Fruit fly (Drosophila melanogaster) whole organism, embryonic: ENCODE results near the gene CG5715.
A peak's percentile ranks its signal among the peaks of the same experiment; 100 is the strongest.

Experiments used
- Awh ChIP-seq: fragments of 200-800 bp; sonication (Bioruptor generic); IDR thresholded peaks from 2 replicates; pipeline ENCODE4, ENCODE4 v1.3.6; 2022; ENCODE audit warnings: missing biosample characterization, missing genetic modification characterization
- CG11560 ChIP-seq: fragments of 200-800 bp; sonication (Bioruptor generic); IDR thresholded peaks from 3 replicates; pipeline ENCODE4 v1.3.6; 2022; ENCODE audit warnings: missing biosample characterization, missing genetic modification characterization
- CG11696 ChIP-seq: fragments of 200-800 bp; sonication (Bioruptor generic); IDR thresholded peaks from 2 replicates; pipeline ENCODE4 v1.3.6; 2022; ENCODE audit warnings: missing biosample characterization, missing genetic modification characterization
- CG12104 ChIP-seq: fragments of 200-800 bp; sonication (Bioruptor generic); optimal IDR thresholded peaks from 3 replicates; lab custom pipeline; 2016; ENCODE audit warnings: missing biosample characterization, missing genetic modification characterization
- CG14965 ChIP-seq: fragments of 200-800 bp; sonication (Bioruptor generic); optimal IDR thresholded peaks from 2 replicates; lab custom pipeline; 2016; ENCODE audit warnings: missing biosample characterization, missing genetic modification characterization, borderline replicate concordance
- CG15269 ChIP-seq: fragments of 200-800 bp; sonication (Bioruptor generic); optimal IDR thresholded peaks from 2 replicates; lab custom pipeline; 2018; ENCODE audit warnings: missing biosample characterization, mild to moderate bottlenecking, missing genetic modification characterization, moderate library complexity
- CG15514 ChIP-seq: fragments of 200-800 bp; sonication (Bioruptor generic); optimal IDR thresholded peaks from 3 replicates; lab custom pipeline; 2017; ENCODE audit warnings: missing biosample characterization, missing genetic modification characterization, mild to moderate bottlenecking, moderate library complexity, missing genetic modification reagents
- CG1602 ChIP-seq: fragments of 200-800 bp; sonication (Bioruptor generic); optimal IDR thresholded peaks from 3 replicates; lab custom pipeline; 2016; ENCODE audit warnings: missing biosample characterization, missing genetic modification characterization
- CG1647 ChIP-seq: fragments of 200-800 bp; sonication (Bioruptor generic); optimal IDR thresholded peaks from 3 replicates; lab custom pipeline; 2016; ENCODE audit warnings: missing biosample characterization, missing genetic modification characterization
- CG32772 ChIP-seq: fragments of 200-800 bp; sonication (Bioruptor generic); IDR thresholded peaks from 2 replicates; pipeline ENCODE4 v1.3.6; 2022; ENCODE audit warnings: missing biosample characterization, missing genetic modification characterization
- CG4282 ChIP-seq: fragments of 200-800 bp; sonication (Bioruptor generic); optimal IDR thresholded peaks from 2 replicates; lab custom pipeline; 2016; ENCODE audit warnings: missing biosample characterization, missing genetic modification characterization
- CG4820 ChIP-seq: fragments of 200-800 bp; sonication (Bioruptor generic); optimal IDR thresholded peaks from 3 replicates; lab custom pipeline; 2016; ENCODE audit warnings: missing biosample characterization, missing genetic modification characterization
- CG4854 ChIP-seq: fragments of 200-800 bp; sonication (Bioruptor generic); optimal IDR thresholded peaks from 2 replicates; lab custom pipeline; 2016; ENCODE audit warnings: missing biosample characterization, missing genetic modification characterization, inconsistent platforms
- CG6175 ChIP-seq: fragments of 200-800 bp; sonication (Bioruptor generic); IDR thresholded peaks from 3 replicates; pipeline ENCODE4 v1.3.6; 2022; ENCODE audit warnings: missing biosample characterization, missing genetic modification characterization
- CG7963 ChIP-seq: fragments of 200-800 bp; sonication (Bioruptor generic); IDR thresholded peaks from 3 replicates; pipeline ENCODE4 v1.3.6; 2022; ENCODE audit warnings: missing biosample characterization, missing genetic modification characterization; ENCODE audit not compliant: partially characterized antibody
- CG8359 ChIP-seq: fragments of 200-800 bp; sonication (Bioruptor generic); optimal IDR thresholded peaks from 2 replicates; lab custom pipeline; 2017; ENCODE audit warnings: missing biosample characterization, mild to moderate bottlenecking, missing genetic modification characterization, borderline replicate concordance
- CG9609 ChIP-seq: fragments of 200-800 bp; sonication (Bioruptor generic); optimal IDR thresholded peaks from 3 replicates; lab custom pipeline; 2016; ENCODE audit warnings: missing biosample characterization, missing genetic modification characterization
- Doc3 ChIP-seq: fragments of 200-800 bp; sonication (Bioruptor generic); IDR thresholded peaks from 3 replicates; pipeline ENCODE4 v1.3.6; 2022; ENCODE audit warnings: missing biosample characterization, missing genetic modification characterization; ENCODE audit not compliant: partially characterized antibody
- Dp ChIP-seq: fragments of 200-800 bp; sonication (Bioruptor generic); optimal IDR thresholded peaks from 2 replicates; lab custom pipeline; 2018; ENCODE audit warnings: missing biosample characterization, mild to moderate bottlenecking, missing genetic modification characterization, moderate library complexity
- Fer1 ChIP-seq: fragments of 200-800 bp; sonication (Bioruptor generic); optimal IDR thresholded peaks from 2 replicates; lab custom pipeline; 2017; ENCODE audit warnings: missing biosample characterization, mild to moderate bottlenecking, missing genetic modification characterization
- MESR4 ChIP-seq: fragments of 200-800 bp; sonication (Bioruptor generic); optimal IDR thresholded peaks from 2 replicates; lab custom pipeline; 2018; ENCODE audit warnings: missing biosample characterization, mild to moderate bottlenecking, missing genetic modification characterization, moderate library complexity
- Med ChIP-seq: fragments of 200-800 bp; sonication (Bioruptor generic); peaks from one replicate; lab custom pipeline; 2016; ENCODE audit warnings: missing biosample characterization, missing genetic modification characterization, mild to moderate bottlenecking, inconsistent platforms, moderate library complexity
- Nf-YB ChIP-seq: fragments of 200-800 bp; sonication (Bioruptor generic); optimal IDR thresholded peaks from 3 replicates; lab custom pipeline; 2019; ENCODE audit warnings: missing biosample characterization, mild to moderate bottlenecking, missing genetic modification characterization, moderate library complexity
- Nf-YC ChIP-seq: fragments of 200-800 bp; optimal IDR thresholded peaks from 3 replicates; lab custom pipeline; 2019; ENCODE audit warnings: missing biosample characterization, mild to moderate bottlenecking, missing genetic modification characterization, moderate library complexity
- NfI ChIP-seq: fragments of 200-800 bp; sonication (Bioruptor generic); optimal IDR thresholded peaks from 3 replicates; lab custom pipeline; 2018; ENCODE audit warnings: missing biosample characterization, mild to moderate bottlenecking, missing genetic modification characterization, moderate library complexity
- Ptx1 ChIP-seq: fragments of 200-800 bp; sonication (Bioruptor generic); IDR thresholded peaks from 2 replicates; pipeline ENCODE4 v1.3.6; 2022; ENCODE audit warnings: missing biosample characterization, missing genetic modification characterization
- Spps ChIP-seq: fragments of 200-800 bp; sonication (Bioruptor generic); optimal IDR thresholded peaks from 2 replicates; lab custom pipeline; 2018; ENCODE audit warnings: missing biosample characterization, mild to moderate bottlenecking, missing genetic modification characterization
- bigmax ChIP-seq: fragments of 200-800 bp; sonication (Bioruptor generic); optimal IDR thresholded peaks from 2 replicates; lab custom pipeline; 2018; ENCODE audit warnings: missing biosample characterization, mild to moderate bottlenecking, missing genetic modification characterization
- dmrt11E ChIP-seq: fragments of 200-800 bp; sonication (Bioruptor generic); optimal IDR thresholded peaks from 3 replicates; lab custom pipeline; 2018; ENCODE audit warnings: missing biosample characterization, mild to moderate bottlenecking, missing genetic modification characterization, moderate library complexity
- dysf ChIP-seq: fragments of 200-800 bp; sonication (Bioruptor generic); IDR thresholded peaks from 3 replicates; pipeline ENCODE4 v1.3.6; 2022; ENCODE audit warnings: missing biosample characterization, missing genetic modification characterization
- esg ChIP-seq: fragments of 200-800 bp; sonication (Bioruptor generic); conservative IDR thresholded peaks from 2 replicates; pipeline ENCODE4 v1.3.6; 2022; ENCODE audit warnings: missing biosample characterization, missing genetic modification characterization
- gcm ChIP-seq: fragments of 200-800 bp; sonication (Bioruptor generic); optimal IDR thresholded peaks from 2 replicates; lab custom pipeline; 2019; ENCODE audit warnings: missing biosample characterization, mild to moderate bottlenecking, missing genetic modification characterization, moderate library complexity
- gt ChIP-seq: fragments of 200-800 bp; sonication (Bioruptor generic); IDR thresholded peaks from 2 replicates; pipeline ENCODE4 v1.3.6; 2022; ENCODE audit warnings: missing biosample characterization, missing genetic modification characterization
- hb ChIP-seq: fragments of 200-800 bp; sonication (Bioruptor generic); IDR thresholded peaks from 3 replicates; pipeline ENCODE4 v1.3.6; 2022; ENCODE audit warnings: missing biosample characterization, missing genetic modification characterization; ENCODE audit not compliant: partially characterized antibody
- luna ChIP-seq: fragments of 200-800 bp; sonication (Bioruptor generic); optimal IDR thresholded peaks from 2 replicates; lab custom pipeline; 2016; ENCODE audit warnings: missing biosample characterization, missing genetic modification characterization
- pfk ChIP-seq: fragments of 200-800 bp; sonication (Bioruptor generic); optimal IDR thresholded peaks from 2 replicates; lab custom pipeline; 2018; ENCODE audit warnings: missing biosample characterization, mild to moderate bottlenecking, missing genetic modification characterization, moderate library complexity
- rib ChIP-seq: fragments of 200-800 bp; sonication (Bioruptor generic); IDR thresholded peaks from 2 replicates; pipeline ENCODE4 v1.3.6; 2022; ENCODE audit warnings: missing biosample characterization, missing genetic modification characterization
- scrt ChIP-seq: fragments of 200-800 bp; sonication (Bioruptor generic); optimal IDR thresholded peaks from 2 replicates; lab custom pipeline; 2018; ENCODE audit warnings: missing biosample characterization, mild to moderate bottlenecking, missing genetic modification characterization, moderate library complexity
- sisA ChIP-seq: fragments of 200-800 bp; sonication (Bioruptor generic); IDR thresholded peaks from 2 replicates; pipeline ENCODE4 v1.3.6; 2022; ENCODE audit warnings: missing biosample characterization, missing genetic modification characterization
- slbo ChIP-seq: fragments of 200-800 bp; sonication (Bioruptor generic); IDR thresholded peaks from 2 replicates; pipeline ENCODE4 v1.3.6; 2022; ENCODE audit warnings: missing biosample characterization, missing genetic modification characterization
- so ChIP-seq: fragments of 200-800 bp; sonication (Bioruptor generic); IDR thresholded peaks from 3 replicates; pipeline ENCODE4 v1.3.6; 2022; ENCODE audit warnings: missing biosample characterization, missing genetic modification characterization
- tio ChIP-seq: fragments of 200-800 bp; sonication (Bioruptor generic); optimal IDR thresholded peaks from 2 replicates; lab custom pipeline; 2017; ENCODE audit warnings: missing biosample characterization, missing genetic modification characterization, inconsistent platforms
- trem ChIP-seq: fragments of 200-800 bp; optimal IDR thresholded peaks from 3 replicates; lab custom pipeline; 2019; ENCODE audit warnings: missing biosample characterization, mild to moderate bottlenecking, missing genetic modification characterization, moderate library complexity
- unpg ChIP-seq: fragments of 200-800 bp; sonication (Bioruptor generic); optimal IDR thresholded peaks from 3 replicates; lab custom pipeline; 2018; ENCODE audit warnings: missing biosample characterization, mild to moderate bottlenecking, missing genetic modification characterization, moderate library complexity

CG5715 gene

DNA sequence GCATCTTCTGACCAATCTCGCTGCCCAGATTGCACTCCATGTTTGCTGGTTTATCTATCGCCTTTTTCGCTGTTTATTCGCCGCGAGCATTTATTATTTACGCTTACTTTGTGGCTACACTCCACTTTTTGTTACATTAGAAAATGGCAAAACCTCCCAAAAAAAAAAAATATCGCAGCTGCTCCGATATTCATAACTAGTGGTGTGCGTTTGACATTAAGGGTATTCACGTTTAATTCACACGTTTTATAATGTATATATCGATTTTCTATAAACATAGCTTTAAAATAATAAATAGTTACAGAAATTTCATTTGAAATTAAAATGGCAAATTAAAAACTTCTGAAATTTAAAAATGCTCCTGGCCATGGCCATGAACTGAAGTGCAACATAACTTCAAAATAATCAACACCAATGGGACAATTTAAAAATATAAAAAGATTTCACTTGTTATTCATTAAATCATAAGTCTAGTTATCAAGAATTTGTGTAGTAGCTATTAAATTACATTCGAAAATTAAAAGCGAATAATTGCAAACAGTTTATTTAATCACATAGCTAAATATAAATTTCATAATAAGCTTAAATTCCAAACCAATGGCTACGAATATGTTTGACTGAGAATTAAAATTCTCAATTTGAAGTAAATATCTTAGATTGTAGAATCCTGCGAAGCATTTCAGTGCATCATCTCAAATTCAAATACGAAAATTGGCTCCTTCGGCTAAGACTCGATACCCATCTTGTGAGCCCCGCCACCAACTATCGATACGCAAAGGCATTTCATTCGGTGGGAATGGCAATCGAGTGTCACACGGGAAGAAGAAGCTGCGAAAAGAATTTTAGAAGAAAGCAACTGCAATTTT is 24.3 kb upstream of the CG5715 start, which contains the start of the genes Nab2 and BRWD3 (continued):
- TF ChIP-seq CG11696 (GFP tag; lab: Robert Waterston, UW): no peak
- TF ChIP-seq tio (GFP tag; lab: Kevin White, UChicago): no peak
- no peak for TF ChIP-seq CG14965 (GFP tag; lab: Kevin White, UChicago)
- TF ChIP-seq CG15514: peak; percentile 34
- no peak for TF ChIP-seq Nf-YB (GFP tag; lab: Kevin White, UChicago)
- no peak for TF ChIP-seq rib (GFP tag; lab: Robert Waterston, UW)
- peak; percentile 33 for TF ChIP-seq Doc3 (GFP tag; lab: Robert Waterston, UW)
- TF ChIP-seq gcm: no peak
- TF ChIP-seq CG11560 (tag; lab: Robert Waterston, UW): peak; percentile 57; the same call in 2 of the 3 replicates
- TF ChIP-seq CG4820 (GFP tag; lab: Kevin White, UChicago): peak; percentile 5
- no peak for TF ChIP-seq Spps (tag; lab: Kevin White, UChicago)
- TF ChIP-seq CG6175 (GFP tag; lab: Robert Waterston, UW): no peak
- TF ChIP-seq scrt (GFP tag; lab: Kevin White, UChicago): no peak
- TF ChIP-seq hb: peak; percentile 59; the same call in 1 of the 3 replicates
- TF ChIP-seq dmrt11E (tag; lab: Kevin White, UChicago): peak; percentile 38
- peak; percentile 69 for TF ChIP-seq Med (GFP tag; lab: Kevin White, UChicago)
- TF ChIP-seq CG4854 (GFP tag; lab: Kevin White, UChicago): no peak
- TF ChIP-seq CG32772 (GFP tag; lab: Robert Waterston, UW): peak; percentile 60
- TF ChIP-seq Nf-YC (tag; lab: Kevin White, UChicago): no peak
- no peak for TF ChIP-seq trem (tag; lab: Kevin White, UChicago)
- TF ChIP-seq CG7963 (GFP tag; lab: Robert Waterston, UW): peak; percentile 69; the same call in 2 of the 3 replicates
- no peak for TF ChIP-seq Fer1 (GFP tag; lab: Kevin White, UChicago)
- TF ChIP-seq sisA (GFP tag; lab: Robert Waterston, UW): peak; percentile 11; the same call in 1 of the 2 replicates
- TF ChIP-seq slbo: peak; percentile 75
- no peak for TF ChIP-seq CG8359
- TF ChIP-seq CG4282 (GFP tag; lab: Kevin White, UChicago): no peak
- peak; percentile 35; the same call in 1 of the 2 replicates for TF ChIP-seq Ptx1 (GFP tag; lab: Robert Waterston, UW)
- peak; percentile 47 for TF ChIP-seq Dp (GFP tag; lab: Kevin White, UChicago)
- TF ChIP-seq CG15269 (tag; lab: Kevin White, UChicago): no peak
- peak; percentile 18 for TF ChIP-seq CG1602 (GFP tag; lab: Kevin White, UChicago)
- peak; percentile 49 for TF ChIP-seq CG12104 (GFP tag; lab: Kevin White, UChicago)
- TF ChIP-seq dysf (GFP tag; lab: Robert Waterston, UW): peak; percentile 53; the same call in 1 of the 3 replicates
- TF ChIP-seq CG9609: no peak
- no peak for TF ChIP-seq gt
- no peak for TF ChIP-seq so (GFP tag; lab: Robert Waterston, UW)
- TF ChIP-seq CG1647: no peak
- TF ChIP-seq MESR4 (GFP tag; lab: Kevin White, UChicago): peak; percentile 79
- no peak for TF ChIP-seq Awh (GFP tag; lab: Robert Waterston, UW)
- TF ChIP-seq bigmax (GFP tag; lab: Kevin White, UChicago): no peak
- peak; percentile 31 for TF ChIP-seq NfI (GFP tag; lab: Kevin White, UChicago)
- TF ChIP-seq luna (GFP tag; lab: Kevin White, UChicago): no peak
- TF ChIP-seq pfk (GFP tag; lab: Kevin White, UChicago): no peak
- no peak; the same call in 1 of the 2 replicates for TF ChIP-seq esg (GFP tag; lab: Robert Waterston, UW)
- TF ChIP-seq unpg (GFP tag; lab: Kevin White, UChicago): no peak
